Worm (Caenorhabditis elegans) whole organism, L4 larva: Measurements from ENCODE around the gene stdh-3.

ENCODE experiments used
- aly-2 ChIP-seq: sonication (generic microtip); optimal IDR thresholded peaks from 2 replicates; lab custom pipeline; 2018; ENCODE audit warnings: missing biosample characterization, missing genetic modification characterization
- ceh-28 ChIP-seq: fragments of 150-350 bp; optimal IDR thresholded peaks from 2 replicates; lab custom pipeline; 2014; ENCODE audit warnings: missing biosample characterization, missing genetic modification reagents, missing genetic modification characterization
- ceh-44 ChIP-seq: fragments of 200-800 bp; sonication (Bioruptor generic); IDR thresholded peaks from 2 replicates; pipeline ENCODE4 v1.3.6; 2022; ENCODE audit warnings: missing genetic modification reagents, missing genetic modification characterization, missing compliant biosample characterization
- dmd-9 ChIP-seq: fragments of 200-800 bp; sonication (Bioruptor generic); IDR thresholded peaks from 2 replicates; pipeline ENCODE4 v1.3.6; 2022; ENCODE audit warnings: missing genetic modification reagents, missing genetic modification characterization, missing compliant biosample characterization
- fos-1 ChIP-seq: fragments of 150-350 bp; optimal IDR thresholded peaks from 2 replicates; lab custom pipeline; 2014; ENCODE audit warnings: missing biosample characterization, missing genetic modification characterization
- mdt-29 ChIP-seq: fragments of 200-800 bp; sonication (Bioruptor generic); IDR thresholded peaks from 2 replicates; pipeline ENCODE4 v1.3.6; 2022; ENCODE audit warnings: missing genetic modification reagents, missing genetic modification characterization, missing compliant biosample characterization
- nhr-10 ChIP-seq: fragments of 150-350 bp; optimal IDR thresholded peaks from 2 replicates; lab custom pipeline; 2014; ENCODE audit warnings: missing biosample characterization, missing genetic modification characterization
- nhr-11 ChIP-seq: fragments of 150-350 bp; optimal IDR thresholded peaks from 2 replicates; lab custom pipeline; 2014; ENCODE audit warnings: missing biosample characterization, missing genetic modification characterization
- nhr-25 ChIP-seq: sonication (generic microtip); optimal IDR thresholded peaks from 2 replicates; lab custom pipeline; 2017; ENCODE audit warnings: missing genetic modification characterization, mild to moderate bottlenecking, missing compliant biosample characterization, antibody characterized with exemption, moderate library complexity, borderline replicate concordance; ENCODE audit not compliant: insufficient read depth
- nhr-6 ChIP-seq: fragments of 150-350 bp; optimal IDR thresholded peaks from 2 replicates; lab custom pipeline; 2014; ENCODE audit warnings: missing biosample characterization, missing genetic modification characterization
- pha-4 ChIP-seq, 2 experiments: fragments of 150-350 bp in 1 of 2; fragments of 200-800 bp in 1 of 2; sonication (Bioruptor generic) in 1 of 2; IDR thresholded peaks in 1 of 2; optimal IDR thresholded peaks in 1 of 2; 2 replicates each; pipeline versions ENCODE4 v1.3.6 to Lab custom; 2014 to 2022; ENCODE audit warnings: missing genetic modification characterization in 2 of 2, missing genetic modification reagents in 2 of 2, missing biosample characterization in 1 of 2, missing compliant biosample characterization in 1 of 2
- vab-7 ChIP-seq: fragments of 200-800 bp; sonication (Bioruptor generic); IDR thresholded peaks from 2 replicates; pipeline ENCODE4 v1.3.6; 2022; ENCODE audit warnings: missing genetic modification reagents, missing genetic modification characterization, missing compliant biosample characterization
- ztf-11 ChIP-seq: fragments of 150-350 bp; optimal IDR thresholded peaks from 2 replicates; lab custom pipeline; 2014; ENCODE audit warnings: missing biosample characterization, missing genetic modification characterization

DNA sequence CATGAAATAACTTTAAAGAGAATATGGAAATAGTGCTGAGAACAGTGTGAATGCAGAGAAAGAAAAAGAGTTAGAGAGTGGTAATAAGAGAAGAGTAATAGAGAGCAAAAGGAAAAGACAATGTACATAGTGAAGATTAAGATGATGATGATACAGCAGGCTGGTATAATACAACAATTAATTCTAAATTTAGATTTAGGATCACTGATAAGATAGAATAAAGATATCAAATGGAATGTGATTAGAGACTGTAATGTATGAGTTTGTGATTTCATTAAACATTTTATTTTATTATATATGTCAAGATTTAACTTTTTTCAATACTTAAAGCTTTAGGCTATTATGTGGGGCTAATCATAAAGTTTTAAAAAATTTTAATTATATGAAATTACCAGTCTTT, 48.8 kb downstream of the stdh-3 start, which contains the start of gene R10D12.8:
- TF ChIP-seq pha-4 (GFP tag; IDR thresholded peaks at IDR 0.05; lab: Robert Waterston, UW) (no peak), pha-4 (tag; optimal IDR thresholded peaks at IDR 0.05; lab: Kevin White, UChicago) (no peak), ztf-11 (tag; lab: Kevin White, UChicago) (no peak), ceh-28 (tag; lab: Kevin White, UChicago) (no peak), nhr-6 (no peak), nhr-25 (tag; lab: Kevin White, UChicago) (no peak), dmd-9 (GFP tag; lab: Robert Waterston, UW) (no peak), nhr-10 (tag; lab: Kevin White, UChicago) (no peak), fos-1 (tag; lab: Kevin White, UChicago) (no peak), vab-7 (GFP tag; lab: Robert Waterston, UW) (no peak), ceh-44 (GFP tag; lab: Robert Waterston, UW) (no peak), nhr-11 (tag; lab: Kevin White, UChicago) (no peak), aly-2 (tag; lab: Kevin White, UChicago) (no peak), mdt-29 (GFP tag; lab: Robert Waterston, UW) (no peak)
